Worm (Caenorhabditis elegans) whole organism, early embryonic: ENCODE results near the gene T05C1.5.

Source experiments
- B0310.2 ChIP-seq: sonication (generic microtip); optimal IDR thresholded peaks from 2 replicates; lab custom pipeline; 2016; ENCODE audit warnings: mild to moderate bottlenecking, missing genetic modification characterization, missing compliant biosample characterization
- aly-1 ChIP-seq: sonication (generic microtip); optimal IDR thresholded peaks from 2 replicates; lab custom pipeline; 2016; ENCODE audit warnings: missing genetic modification characterization, missing compliant biosample characterization
- ama-1 ChIP-seq: fragments of 150-350 bp; optimal IDR thresholded peaks from 2 replicates; lab custom pipeline; 2014
- ceh-13 ChIP-seq: fragments of 200-800 bp; sonication (Bioruptor generic); optimal IDR thresholded peaks from 2 replicates; lab custom pipeline; 2018; ENCODE audit warnings: mild to moderate bottlenecking, missing genetic modification characterization, missing compliant biosample characterization
- ceh-36 ChIP-seq: sonication (generic microtip); optimal IDR thresholded peaks from 2 replicates; lab custom pipeline; 2016; ENCODE audit warnings: missing genetic modification characterization, inconsistent platforms, missing compliant biosample characterization
- flt-1 ChIP-seq: fragments of 200-800 bp; sonication (Bioruptor generic); IDR thresholded peaks from 2 replicates; pipeline ENCODE4 v1.3.6; 2022; ENCODE audit warnings: missing genetic modification characterization, missing compliant biosample characterization
- hnd-1 ChIP-seq: sonication (generic microtip); optimal IDR thresholded peaks from 2 replicates; lab custom pipeline; 2016; ENCODE audit warnings: missing genetic modification characterization, missing compliant biosample characterization
- pes-1 ChIP-seq: fragments of 200-800 bp; sonication (Bioruptor generic); IDR thresholded peaks from 2 replicates; pipeline ENCODE4 v1.3.6; 2022; ENCODE audit warnings: missing genetic modification reagents, missing genetic modification characterization, missing compliant biosample characterization
- tbx-37 ChIP-seq: fragments of 200-800 bp; sonication (Bioruptor generic); conservative IDR thresholded peaks from 2 replicates; pipeline ENCODE4 v1.3.6; 2022; ENCODE audit warnings: missing genetic modification reagents, missing genetic modification characterization, missing compliant biosample characterization

DNA sequence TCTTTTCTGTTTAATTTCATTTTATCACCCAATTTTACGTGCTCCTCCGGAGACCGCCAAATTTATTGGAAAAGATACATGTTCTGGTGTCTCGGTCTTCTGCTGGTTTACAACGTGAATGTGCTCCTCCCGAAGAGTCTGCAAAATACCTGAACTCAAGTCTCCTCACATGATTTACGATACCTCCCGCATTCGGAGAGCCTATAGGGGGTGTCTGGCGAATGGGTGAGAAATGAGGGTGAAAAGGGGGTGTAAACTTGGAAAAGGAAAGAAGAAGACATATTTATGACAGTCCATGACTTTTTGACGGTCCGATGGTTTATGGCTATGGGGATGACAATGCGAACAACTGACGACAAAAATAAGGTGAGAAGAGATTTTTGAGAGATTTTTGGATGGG is 25.7 kb upstream of the T05C1.5 start:
- TF ChIP-seq hnd-1 (tag; lab: Kevin White, UChicago) (no peak), ceh-36 (tag; lab: Kevin White, UChicago) (no peak), ama-1 (no peak), flt-1 (GFP tag; lab: Robert Waterston, UW) (no peak), pes-1 (GFP tag; lab: Robert Waterston, UW) (no peak), aly-1 (no peak), tbx-37 (no peak), ceh-13 (no peak), B0310.2 (no peak)
